Fruit fly (Drosophila melanogaster) S2 (cell line): ENCODE results near the gene Top3alpha.

Source experiments
- CG8478 ChIP-seq: fragments of >200 bp; optimal IDR thresholded peaks from 2 replicates; lab custom pipeline; 2018
- CTCF ChIP-seq, 2 experiments: fragments of >200 bp; optimal IDR thresholded peaks; 2 replicates each; lab custom pipeline; 2018

dm6 chr2L:19463405-19463804 is 34.6 kb upstream of the Top3alpha start:
- no peak for TF ChIP-seq CG8478
- no peak for TF ChIP-seq CTCF (optimal IDR thresholded peaks at IDR 0.05; lab: Kevin White, UChicago)
